Fruit fly (Drosophila melanogaster) whole organism, embryonic: Measurements from ENCODE around the gene scpr-C.

Experiments used
- Adf1 ChIP-seq: fragments of 200-800 bp; sonication (Bioruptor generic); IDR thresholded peaks from 2 replicates; pipeline ENCODE4 v1.3.6; 2022; ENCODE audit warnings: missing biosample characterization, missing genetic modification characterization
- Bdp1 ChIP-seq: fragments of 200-800 bp; sonication (Bioruptor generic); optimal IDR thresholded peaks from 3 replicates; lab custom pipeline; 2016; ENCODE audit warnings: missing biosample characterization, missing genetic modification characterization
- CG14965 ChIP-seq: fragments of 200-800 bp; sonication (Bioruptor generic); optimal IDR thresholded peaks from 2 replicates; lab custom pipeline; 2016; ENCODE audit warnings: missing biosample characterization, missing genetic modification characterization, borderline replicate concordance
- CG1602 ChIP-seq: fragments of 200-800 bp; sonication (Bioruptor generic); optimal IDR thresholded peaks from 3 replicates; lab custom pipeline; 2016; ENCODE audit warnings: missing biosample characterization, missing genetic modification characterization
- CG17328 ChIP-seq: fragments of 200-800 bp; sonication (Bioruptor generic); IDR thresholded peaks from 2 replicates; pipeline ENCODE4 v1.3.6; 2022; ENCODE audit warnings: missing biosample characterization, missing genetic modification characterization
- CG17385 ChIP-seq: fragments of 200-800 bp; sonication (Bioruptor generic); optimal IDR thresholded peaks from 3 replicates; lab custom pipeline; 2018; ENCODE audit warnings: missing biosample characterization, mild to moderate bottlenecking, missing genetic modification characterization
- CG17802 ChIP-seq: fragments of 200-800 bp; sonication (Bioruptor generic); optimal IDR thresholded peaks from 2 replicates; lab custom pipeline; 2018; ENCODE audit warnings: missing biosample characterization, mild to moderate bottlenecking, missing genetic modification characterization, moderate library complexity
- CG17912 ChIP-seq: fragments of 200-800 bp; sonication (Bioruptor generic); optimal IDR thresholded peaks from 2 replicates; lab custom pipeline; 2018; ENCODE audit warnings: missing biosample characterization, mild to moderate bottlenecking, missing genetic modification characterization
- CG18476 ChIP-seq: fragments of 200-800 bp; sonication (Bioruptor generic); optimal IDR thresholded peaks from 2 replicates; lab custom pipeline; 2016; ENCODE audit warnings: missing biosample characterization, mild to moderate bottlenecking, missing genetic modification characterization
- CG32767 ChIP-seq: fragments of 200-800 bp; sonication (Bioruptor generic); IDR thresholded peaks from 2 replicates; pipeline ENCODE4 v1.3.6; 2022; ENCODE audit warnings: missing biosample characterization, missing genetic modification characterization
- CG3726 ChIP-seq: fragments of 200-800 bp; sonication (Bioruptor generic); IDR thresholded peaks from 3 replicates; pipeline ENCODE4, ENCODE4 v1.3.6; 2022; ENCODE audit warnings: missing biosample characterization, missing genetic modification characterization
- CG4282 ChIP-seq: fragments of 200-800 bp; sonication (Bioruptor generic); optimal IDR thresholded peaks from 2 replicates; lab custom pipeline; 2016; ENCODE audit warnings: missing biosample characterization, missing genetic modification characterization
- CG4360 ChIP-seq: fragments of 200-800 bp; sonication (Bioruptor generic); IDR thresholded peaks from 2 replicates; pipeline ENCODE4 v1.3.6; 2022; ENCODE audit warnings: missing biosample characterization, missing genetic modification characterization
- CG4730 ChIP-seq: fragments of 200-800 bp; sonication (Bioruptor generic); IDR thresholded peaks from 2 replicates; pipeline ENCODE4 v1.3.6; 2022; ENCODE audit warnings: missing biosample characterization, missing genetic modification characterization
- CG6654 ChIP-seq: fragments of 200-800 bp; sonication (Bioruptor generic); optimal IDR thresholded peaks from 2 replicates; lab custom pipeline; 2017; ENCODE audit warnings: missing biosample characterization, mild to moderate bottlenecking, missing genetic modification characterization
- CG6791 ChIP-seq: fragments of 200-800 bp; sonication (Bioruptor generic); IDR thresholded peaks from 3 replicates; pipeline ENCODE4 v1.3.6; 2022; ENCODE audit warnings: missing biosample characterization, missing genetic modification characterization; ENCODE audit not compliant: partially characterized antibody
- CG6854 ChIP-seq: fragments of 200-800 bp; sonication (Bioruptor generic); optimal IDR thresholded peaks from 3 replicates; lab custom pipeline; 2017; ENCODE audit warnings: missing biosample characterization, mild to moderate bottlenecking, missing genetic modification characterization
- CoRest ChIP-seq: fragments of 200-800 bp; sonication (Bioruptor generic); optimal IDR thresholded peaks from 3 replicates; lab custom pipeline; 2018; ENCODE audit warnings: missing biosample characterization, mild to moderate bottlenecking, missing genetic modification characterization, moderate library complexity
- D19B ChIP-seq: fragments of 200-800 bp; sonication (Bioruptor generic); optimal IDR thresholded peaks from 2 replicates; lab custom pipeline; 2017; ENCODE audit warnings: missing biosample characterization, mild to moderate bottlenecking, missing genetic modification characterization
- Dbx ChIP-seq: fragments of 200-800 bp; sonication (Bioruptor generic); IDR thresholded peaks from 3 replicates; pipeline ENCODE4 v1.3.6; 2022; ENCODE audit warnings: missing biosample characterization, missing genetic modification characterization
- Ets65A ChIP-seq: fragments of 200-800 bp; sonication (Bioruptor generic); peaks from one replicate; lab custom pipeline; 2016; ENCODE audit warnings: missing biosample characterization, missing genetic modification characterization
- Fer3 ChIP-seq: fragments of 200-800 bp; sonication (Bioruptor generic); optimal IDR thresholded peaks from 2 replicates; lab custom pipeline; 2018; ENCODE audit warnings: missing biosample characterization, mild to moderate bottlenecking, missing genetic modification characterization, moderate library complexity
- Gug ChIP-seq: fragments of 200-800 bp; sonication (Bioruptor generic); IDR thresholded peaks from 4 replicates; pipeline ENCODE4 v1.3.6; 2022; ENCODE audit warnings: missing biosample characterization, missing genetic modification characterization
- HmgZ ChIP-seq: fragments of 200-800 bp; sonication (Bioruptor generic); optimal IDR thresholded peaks from 2 replicates; lab custom pipeline; 2018; ENCODE audit warnings: missing biosample characterization, mild to moderate bottlenecking, missing genetic modification characterization
- Hr3 ChIP-seq: fragments of 200-800 bp; sonication (Bioruptor generic); optimal IDR thresholded peaks from 3 replicates; lab custom pipeline; 2016; ENCODE audit warnings: missing biosample characterization, missing genetic modification characterization
- MBD-R2 ChIP-seq: fragments of 200-800 bp; sonication (Bioruptor generic); IDR thresholded peaks from 2 replicates; pipeline ENCODE4 v1.3.6; 2022; ENCODE audit warnings: missing biosample characterization, missing genetic modification characterization
- Nf-YC ChIP-seq: fragments of 200-800 bp; optimal IDR thresholded peaks from 3 replicates; lab custom pipeline; 2019; ENCODE audit warnings: missing biosample characterization, mild to moderate bottlenecking, missing genetic modification characterization, moderate library complexity
- NfI ChIP-seq: fragments of 200-800 bp; sonication (Bioruptor generic); optimal IDR thresholded peaks from 3 replicates; lab custom pipeline; 2018; ENCODE audit warnings: missing biosample characterization, mild to moderate bottlenecking, missing genetic modification characterization, moderate library complexity
- Pdp1 ChIP-seq, 2 experiments: fragments of 200-800 bp; sonication (Bioruptor generic); optimal IDR thresholded peaks; 3 replicates each; lab custom pipeline; 2016; ENCODE audit warnings: missing biosample characterization in 2 of 2, missing genetic modification characterization in 2 of 2, mild to moderate bottlenecking in 1 of 2, moderate library complexity in 1 of 2
- Trl ChIP-seq, 3 experiments: fragments of >200 bp in 2 of 3; fragments of 200-800 bp in 1 of 3; sonication (Bioruptor generic) in 1 of 3; optimal IDR thresholded peaks; 2 replicates in 1 of 3; 3 replicates in 2 of 3; lab custom pipeline; 2016 to 2017; ENCODE audit warnings: missing biosample characterization in 1 of 3, missing genetic modification characterization in 1 of 3
- Xbp1 ChIP-seq: fragments of 200-800 bp; sonication (Bioruptor generic); optimal IDR thresholded peaks from 3 replicates; lab custom pipeline; 2016; ENCODE audit warnings: missing biosample characterization, mild to moderate bottlenecking, missing genetic modification characterization
- ara ChIP-seq: fragments of 200-800 bp; sonication (Bioruptor generic); IDR thresholded peaks from 2 replicates; pipeline ENCODE4 v1.3.6; 2022; ENCODE audit warnings: missing biosample characterization, missing genetic modification characterization
- bcd ChIP-seq: fragments of 200-800 bp; sonication (Bioruptor generic); optimal IDR thresholded peaks from 2 replicates; lab custom pipeline; 2017; ENCODE audit warnings: missing biosample characterization, mild to moderate bottlenecking, missing genetic modification characterization
- chif ChIP-seq, 2 experiments: fragments of 200-800 bp; sonication (Bioruptor generic); optimal IDR thresholded peaks; 3 replicates each; lab custom pipeline; 2016; ENCODE audit warnings: missing biosample characterization in 2 of 2, missing genetic modification characterization in 2 of 2
- ci ChIP-seq: fragments of 200-800 bp; sonication (Bioruptor generic); IDR thresholded peaks from 3 replicates; pipeline ENCODE4 v1.3.6; 2022; ENCODE audit warnings: missing biosample characterization, missing genetic modification characterization
- dpn ChIP-seq, 2 experiments: fragments of 200-800 bp; sonication (Bioruptor generic); optimal IDR thresholded peaks; 3 replicates each; lab custom pipeline; 2016; ENCODE audit warnings: missing biosample characterization in 2 of 2, missing genetic modification characterization in 2 of 2
- ftz-f1 ChIP-seq: fragments of 200-800 bp; sonication (Bioruptor generic); optimal IDR thresholded peaks from 2 replicates; lab custom pipeline; 2016; ENCODE audit warnings: missing biosample characterization, missing genetic modification characterization
- hkb ChIP-seq, 2 experiments: fragments of 200-800 bp in 1 of 2; fragments of >200 bp in 1 of 2; sonication (Bioruptor generic) in 1 of 2; IDR thresholded peaks in 1 of 2; optimal IDR thresholded peaks in 1 of 2; 2 replicates each; pipeline versions ENCODE4 v1.3.6 to Lab custom; 2017 to 2022; ENCODE audit warnings: missing biosample characterization in 1 of 2, missing genetic modification characterization in 1 of 2
- hth ChIP-seq: fragments of >200 bp; optimal IDR thresholded peaks from 2 replicates; lab custom pipeline; 2017; ENCODE audit warnings: inconsistent platforms
- lab ChIP-seq: fragments of 200-800 bp; sonication (Bioruptor generic); optimal IDR thresholded peaks from 3 replicates; lab custom pipeline; 2017; ENCODE audit warnings: missing biosample characterization, missing genetic modification characterization, mild to moderate bottlenecking, moderate library complexity, missing genetic modification reagents
- pfk ChIP-seq: fragments of 200-800 bp; sonication (Bioruptor generic); optimal IDR thresholded peaks from 2 replicates; lab custom pipeline; 2018; ENCODE audit warnings: missing biosample characterization, mild to moderate bottlenecking, missing genetic modification characterization, moderate library complexity
- salm ChIP-seq: fragments of 200-800 bp; sonication (Bioruptor generic); optimal IDR thresholded peaks from 2 replicates; lab custom pipeline; 2018; ENCODE audit warnings: missing biosample characterization, mild to moderate bottlenecking, missing genetic modification characterization
- sens-2 ChIP-seq: fragments of 200-800 bp; sonication (Bioruptor generic); IDR thresholded peaks from 2 replicates; pipeline ENCODE4 v1.3.6; 2022; ENCODE audit warnings: missing biosample characterization, missing genetic modification characterization
- seq ChIP-seq: fragments of 200-800 bp; sonication (Bioruptor generic); IDR thresholded peaks from 2 replicates; pipeline ENCODE4 v1.3.6; 2022; ENCODE audit warnings: missing biosample characterization, missing genetic modification characterization
- sna ChIP-seq: fragments of 200-800 bp; sonication (Bioruptor generic); IDR thresholded peaks from 2 replicates; pipeline ENCODE4 v1.3.6; 2022; ENCODE audit warnings: missing biosample characterization, missing genetic modification characterization; ENCODE audit not compliant: partially characterized antibody
- sob ChIP-seq: fragments of 200-800 bp; sonication (Bioruptor generic); IDR thresholded peaks from 2 replicates; pipeline ENCODE4 v1.3.6; 2022; ENCODE audit warnings: missing biosample characterization, missing genetic modification characterization
- tin ChIP-seq: fragments of 200-800 bp; sonication (Bioruptor generic); optimal IDR thresholded peaks from 3 replicates; lab custom pipeline; 2016; ENCODE audit warnings: missing biosample characterization, missing genetic modification characterization
- ttk ChIP-seq: fragments of 200-800 bp; sonication (Bioruptor generic); IDR thresholded peaks from 2 replicates; pipeline ENCODE4 v2.1.2; 2022; ENCODE audit warnings: missing biosample characterization, missing genetic modification characterization
- usp ChIP-seq: fragments of >200 bp; optimal IDR thresholded peaks from 2 replicates; lab custom pipeline; 2017; ENCODE audit warnings: missing biosample characterization, missing genetic modification characterization
- zfh2 ChIP-seq: fragments of 200-800 bp; sonication (Bioruptor generic); optimal IDR thresholded peaks from 2 replicates; lab custom pipeline; 2016; ENCODE audit warnings: missing biosample characterization, missing genetic modification characterization

The scpr-C gene

dm6 chr3R:11269013-11269412, 43.7 kb downstream of the scpr-C start (continued):
- TF ChIP-seq sob (GFP tag; lab: Robert Waterston, UW), result no peak; the same call in 1 of the 2 replicates
- no peak for TF ChIP-seq salm (tag; lab: Kevin White, UChicago)
- TF ChIP-seq Gug (GFP tag; lab: Robert Waterston, UW), result no peak
- TF ChIP-seq CG4360 (GFP tag; lab: Robert Waterston, UW), result no peak
- TF ChIP-seq lab, result peak; percentile 79
- TF ChIP-seq CG17802, result peak; percentile 73
- peak in 1 of 2 experiments; percentile 75 for TF ChIP-seq chif (GFP tag; optimal IDR thresholded peaks at IDR 0.05; lab: Kevin White, UChicago)
- TF ChIP-seq CG17328 (GFP tag; lab: Robert Waterston, UW), result peak; percentile 73
- TF ChIP-seq ttk (GFP tag; lab: Robert Waterston, UW), result no peak
- TF ChIP-seq Trl (optimal IDR thresholded peaks at IDR 0.05; lab: Kevin White, UChicago), result peak in 1 of 2 experiments; percentile 44
- TF ChIP-seq Trl (GFP tag; optimal IDR thresholded peaks at IDR 0.05; lab: Kevin White, UChicago), result peak; percentile 73
- no peak for TF ChIP-seq sna
- TF ChIP-seq CG17385 (GFP tag; lab: Kevin White, UChicago), result peak; percentile 71
- TF ChIP-seq CG4282, result no peak
- TF ChIP-seq NfI (GFP tag; lab: Kevin White, UChicago), result peak; percentile 82
- TF ChIP-seq hth, result no peak
- TF ChIP-seq Fer3 (tag; lab: Kevin White, UChicago), result no peak
- peak; percentile 65 for TF ChIP-seq CoRest (tag; lab: Kevin White, UChicago)
- TF ChIP-seq dpn (GFP tag; optimal IDR thresholded peaks at IDR 0.05; lab: Kevin White, UChicago), result peak; percentile 45 to 65
- 0 out of 3 replicates have a peak, but pooled peaks have one; percentile 41 for TF ChIP-seq CG3726 (GFP tag; lab: Robert Waterston, UW)
- no peak for TF ChIP-seq CG32767 (GFP tag; lab: Robert Waterston, UW)
- peak; percentile 68 for TF ChIP-seq sens-2 (GFP tag; lab: Robert Waterston, UW)
- peak; percentile 38 for TF ChIP-seq Bdp1
- no peak for TF ChIP-seq usp (GFP tag; lab: Kevin White, UChicago)
- no peak for TF ChIP-seq zfh2 (GFP tag; lab: Kevin White, UChicago)
- TF ChIP-seq CG14965 (GFP tag; lab: Kevin White, UChicago), result peak; percentile 98
- TF ChIP-seq MBD-R2 (GFP tag; lab: Robert Waterston, UW), result no peak
- peak; percentile 50 for TF ChIP-seq bcd (GFP tag; lab: Kevin White, UChicago)
- TF ChIP-seq Nf-YC (tag; lab: Kevin White, UChicago), result peak; percentile 62
- TF ChIP-seq D19B (GFP tag; lab: Kevin White, UChicago), result no peak
- TF ChIP-seq CG18476, result peak; percentile 32
- TF ChIP-seq Dbx (GFP tag; lab: Robert Waterston, UW), result no peak
- TF ChIP-seq pfk (GFP tag; lab: Kevin White, UChicago), result peak; percentile 59

dm6 chr3R:11270574-11270973, 45.3 kb downstream of the scpr-C start:
- TF ChIP-seq CG17912 (no peak), ci (no peak), Ets65A (GFP tag; lab: Kevin White, UChicago) (peak; percentile 66)

- TF ChIP-seq seq (peak; percentile 59; the same call in 1 of the 2 replicates), MBD-R2 (GFP tag; lab: Robert Waterston, UW) (no peak), CG6654 (GFP tag; lab: Kevin White, UChicago) (no peak), Pdp1 (GFP tag; optimal IDR thresholded peaks at IDR 0.05; lab: Kevin White, UChicago) (no peak), hkb (optimal IDR thresholded peaks at IDR 0.05; lab: Kevin White, UChicago) (no peak), hkb (GFP tag; IDR thresholded peaks at IDR 0.05; lab: Robert Waterston, UW) (no peak), ftz-f1 (GFP tag; lab: Kevin White, UChicago) (no peak), ara (GFP tag; lab: Robert Waterston, UW) (no peak), Adf1 (GFP tag; lab: Robert Waterston, UW) (no peak), CG6854 (GFP tag; lab: Kevin White, UChicago) (no peak), CG6791 (no peak), Hr3 (GFP tag; lab: Kevin White, UChicago) (no peak), CG4730 (GFP tag; lab: Robert Waterston, UW) (no peak), tin (GFP tag; lab: Kevin White, UChicago) (no peak), Xbp1 (GFP tag; lab: Kevin White, UChicago) (no peak), CG1602 (GFP tag; lab: Kevin White, UChicago) (no peak), HmgZ (tag; lab: Kevin White, UChicago) (no peak)
These were observed 47.3 kb downstream of the scpr-C start for dm6 chr3R:11272667-11273066.
